Worm (Caenorhabditis elegans): ENCODE measurements around the gene cyb-1.

- TF ChIP-seq ceh-62 (tag; optimal IDR thresholded peaks at IDR 0.05) (no peak), hlh-11 (tag; optimal IDR thresholded peaks at IDR 0.05) (no peak), ama-1 (optimal IDR thresholded peaks at IDR 0.05) (no peak), dpl-1 (GFP tag; optimal IDR thresholded peaks at IDR 0.05) (no peak), T26A8.4 (GFP tag; IDR thresholded peaks at IDR 0.05) (no peak), ceh-82 (tag; optimal IDR thresholded peaks at IDR 0.05) (no peak), snpc-1.2 (GFP tag; IDR thresholded peaks at IDR 0.05) (no peak), unc-130 (GFP tag; optimal IDR thresholded peaks at IDR 0.05) (no peak), ZK546.5 (tag; optimal IDR thresholded peaks at IDR 0.05) (no peak), aly-2 (tag; optimal IDR thresholded peaks at IDR 0.05) (no peak), lsy-2 (tag; optimal IDR thresholded peaks at IDR 0.05) (no peak)
Observed at ce11 chrIV:10750041-10750440, 15.0 kb downstream of the cyb-1 start, which contains the start of gene T25B9.1.

Measured in whole organism, L4 larva.